Fruit fly (Drosophila melanogaster) whole organism, embryonic: ENCODE measurements around the gene CG14147.
A peak's percentile ranks its signal among the peaks of the same experiment; 100 is the strongest.

Experiments used
- CG2875 ChIP-seq: fragments of 200-800 bp; sonication (Bioruptor generic); optimal IDR thresholded peaks from 2 replicates; lab custom pipeline; 2017; ENCODE audit warnings: missing biosample characterization, mild to moderate bottlenecking, missing genetic modification characterization, missing genetic modification reagents
- CG6654 ChIP-seq: fragments of 200-800 bp; sonication (Bioruptor generic); optimal IDR thresholded peaks from 2 replicates; lab custom pipeline; 2017; ENCODE audit warnings: missing biosample characterization, mild to moderate bottlenecking, missing genetic modification characterization
- Chrac-16 ChIP-seq: fragments of 200-800 bp; sonication (Bioruptor generic); optimal IDR thresholded peaks from 3 replicates; lab custom pipeline; 2016; ENCODE audit warnings: missing biosample characterization, missing genetic modification characterization
- Dek ChIP-seq: fragments of 200-800 bp; sonication (Bioruptor generic); optimal IDR thresholded peaks from 3 replicates; lab custom pipeline; 2019; ENCODE audit warnings: missing biosample characterization, mild to moderate bottlenecking, missing genetic modification characterization, moderate library complexity
- Doc2 ChIP-seq: fragments of 200-800 bp; sonication (Bioruptor generic); IDR thresholded peaks from 2 replicates; pipeline ENCODE4 v1.3.6; 2022; ENCODE audit warnings: missing biosample characterization, missing genetic modification characterization
- Sox102F ChIP-seq: fragments of 200-800 bp; sonication (Bioruptor generic); optimal IDR thresholded peaks from 2 replicates; lab custom pipeline; 2018; ENCODE audit warnings: missing biosample characterization, mild to moderate bottlenecking, missing genetic modification characterization, moderate library complexity
- Stat92E ChIP-seq, 3 experiments: fragments of >200 bp in 2 of 3; fragments of 200-800 bp in 1 of 3; sonication (Bioruptor generic) in 1 of 3; optimal IDR thresholded peaks; 2 replicates each; lab custom pipeline; 2017 to 2019; ENCODE audit warnings: missing biosample characterization in 3 of 3, missing genetic modification characterization in 3 of 3, mild to moderate bottlenecking in 1 of 3, moderate library complexity in 1 of 3
- lilli ChIP-seq: fragments of 200-800 bp; sonication (Bioruptor generic); optimal IDR thresholded peaks from 3 replicates; lab custom pipeline; 2016; ENCODE audit warnings: missing biosample characterization, missing genetic modification characterization
- mam ChIP-seq: fragments of 200-800 bp; sonication (Bioruptor generic); optimal IDR thresholded peaks from 3 replicates; lab custom pipeline; 2016; ENCODE audit warnings: missing biosample characterization, missing genetic modification characterization
- tx ChIP-seq: fragments of 200-800 bp; sonication (Bioruptor generic); optimal IDR thresholded peaks from 2 replicates; lab custom pipeline; 2016; ENCODE audit warnings: missing biosample characterization, missing genetic modification characterization

DNA sequence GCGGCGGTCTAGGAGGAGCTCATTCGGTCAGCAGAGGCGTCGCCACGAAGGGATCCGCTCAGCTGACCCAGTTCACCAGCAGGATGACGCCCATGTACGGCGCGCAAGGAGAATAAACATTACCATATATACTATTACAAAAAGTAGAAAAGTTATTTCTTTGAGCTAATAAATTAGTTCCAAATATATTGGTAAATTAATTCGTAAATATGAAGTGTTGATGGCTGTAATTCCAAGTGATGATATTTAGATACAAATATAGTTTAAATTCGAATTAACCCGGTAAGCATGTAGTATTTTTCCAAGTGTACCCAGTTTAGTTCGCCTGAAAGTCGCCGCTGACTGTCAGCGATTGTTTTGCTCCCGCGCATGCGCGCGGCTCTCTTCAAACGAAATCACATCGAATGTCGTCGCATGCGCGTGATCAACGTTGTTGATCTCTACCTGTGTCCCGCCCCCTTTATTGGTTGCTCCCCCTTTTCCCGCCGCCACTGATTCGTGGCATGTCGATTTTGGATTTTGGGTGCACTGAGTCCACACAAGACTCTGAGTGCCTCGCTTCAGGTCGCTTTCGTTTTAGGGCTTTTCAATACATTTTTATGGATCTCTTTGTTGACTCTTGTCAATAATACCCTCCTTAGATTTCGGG, 10.3 kb upstream of the CG14147 start:
- no peak for TF ChIP-seq Dek (tag; lab: Kevin White, UChicago)
- TF ChIP-seq CG2875 (GFP tag; lab: Kevin White, UChicago): no peak
- TF ChIP-seq Chrac-16: peak; percentile 12
- TF ChIP-seq Doc2 (GFP tag; lab: Robert Waterston, UW): no peak
- peak; percentile 29 for TF ChIP-seq Sox102F (GFP tag; lab: Kevin White, UChicago)
- no peak for TF ChIP-seq lilli (GFP tag; lab: Kevin White, UChicago)
- no peak for TF ChIP-seq Stat92E (GFP tag; optimal IDR thresholded peaks at IDR 0.05; lab: Kevin White, UChicago)
- no peak for TF ChIP-seq CG6654 (GFP tag; lab: Kevin White, UChicago)
- no peak for TF ChIP-seq mam (GFP tag; lab: Kevin White, UChicago)
- TF ChIP-seq tx (GFP tag; lab: Kevin White, UChicago): no peak
